Fruit fly (Drosophila melanogaster) whole organism: ENCODE measurements around the gene mRpS24.

ENCODE experiments used
- CG8478 ChIP-seq: fragments of >200 bp; optimal IDR thresholded peaks from 2 replicates; lab custom pipeline; 2018; ENCODE audit warnings: inconsistent platforms
- Dll ChIP-seq: fragments of >200 bp; optimal IDR thresholded peaks from 2 replicates; lab custom pipeline; 2017
- EcR ChIP-seq, 2 experiments: fragments of >200 bp; optimal IDR thresholded peaks; 2 replicates each; lab custom pipeline; 2017; ENCODE audit warnings: missing biosample characterization in 2 of 2, missing genetic modification characterization in 2 of 2, missing genetic modification reagents in 2 of 2
- pan ChIP-seq: fragments of >200 bp; optimal IDR thresholded peaks from 2 replicates; lab custom pipeline; 2017
- psq ChIP-seq: fragments of >200 bp; optimal IDR thresholded peaks from 2 replicates; lab custom pipeline; 2017
- usp ChIP-seq: fragments of >200 bp; optimal IDR thresholded peaks from 2 replicates; lab custom pipeline; 2017; ENCODE audit warnings: missing biosample characterization, missing genetic modification characterization, mixed read lengths

Gene mRpS24

dm6 chr3R:24169362-24169761 lies 6.0 kb upstream of the mRpS24 start, which contains the start of gene CG5510:
TSS of gene CG5510 (minus strand) at chr3R:24169562.
- TF ChIP-seq Dll (lab: Kevin White, UChicago) (no peak), pan (no peak), CG8478 (lab: Kevin White, UChicago) (no peak), usp (GFP tag; lab: Kevin White, UChicago) (no peak), psq (no peak), EcR (GFP tag; optimal IDR thresholded peaks at IDR 0.05; lab: Kevin White, UChicago) (no peak)

dm6 chr3R:24163556-24164022 lies 244 bp upstream of the mRpS24 start, which contains the start of gene Apc2:
TSS of gene Apc2 (plus strand) at chr3R:24163966.
- no peak for TF ChIP-seq psq
- TF ChIP-seq CG8478 (lab: Kevin White, UChicago) = no peak
- no peak for TF ChIP-seq pan
- no peak for TF ChIP-seq EcR (GFP tag; optimal IDR thresholded peaks at IDR 0.05; lab: Kevin White, UChicago)
- no peak for TF ChIP-seq usp (GFP tag; lab: Kevin White, UChicago)
- TF ChIP-seq Dll (lab: Kevin White, UChicago) = no peak

dm6 chr3R:24161173-24161811 lies 2.1 kb downstream of the mRpS24 start, which contains the start of the genes Myo95E and TBC1d7:
TSS of gene Myo95E (minus strand) at chr3R:24161498.
TSS of gene TBC1d7 (plus strand) at chr3R:24161727.
- no peak for TF ChIP-seq usp (GFP tag; lab: Kevin White, UChicago)
- TF ChIP-seq psq = no peak
- no peak for TF ChIP-seq Dll (lab: Kevin White, UChicago)
- TF ChIP-seq CG8478 (lab: Kevin White, UChicago) = no peak
- peak; percentile 69 for TF ChIP-seq pan

dm6 chr3R:24151924-24152809 lies 11.2 kb downstream of the mRpS24 start, which contains the start of the genes p38a and CG6178:
TSS of gene p38a (minus strand) at chr3R:24152321.
TSS of gene CG6178 (plus strand) at chr3R:24152347.
- TF ChIP-seq EcR (GFP tag; optimal IDR thresholded peaks at IDR 0.05; lab: Kevin White, UChicago) (no peak), CG8478 (lab: Kevin White, UChicago) (no peak), pan (no peak), psq (no peak), usp (GFP tag; lab: Kevin White, UChicago) (no peak), Dll (lab: Kevin White, UChicago) (no peak)

- no peak for TF ChIP-seq pan
- TF ChIP-seq EcR (GFP tag; optimal IDR thresholded peaks at IDR 0.05; lab: Kevin White, UChicago) = no peak
- TF ChIP-seq Dll (lab: Kevin White, UChicago) = no peak
- TF ChIP-seq CG8478 (lab: Kevin White, UChicago) = no peak
- TF ChIP-seq psq = no peak
- TF ChIP-seq usp (GFP tag; lab: Kevin White, UChicago) = no peak
Measured at dm6 chr3R:24150103-24150502, 13.2 kb downstream of the mRpS24 start, which contains the start of gene p38c. TSS of gene p38c (minus strand) at chr3R:24150203.

- TF ChIP-seq Dll (lab: Kevin White, UChicago) (no peak), EcR (GFP tag; optimal IDR thresholded peaks at IDR 0.05; lab: Kevin White, UChicago) (no peak), CG8478 (lab: Kevin White, UChicago) (no peak), usp (GFP tag; lab: Kevin White, UChicago) (no peak), pan (no peak), psq (no peak)
Measured at dm6 chr3R:24148838-24149237, 14.5 kb downstream of the mRpS24 start, which contains the start of gene Slimp. TSS of gene Slimp (minus strand) at chr3R:24148967.

- TF ChIP-seq psq (no peak), Dll (lab: Kevin White, UChicago) (no peak), pan (no peak), usp (GFP tag; lab: Kevin White, UChicago) (no peak), EcR (GFP tag; optimal IDR thresholded peaks at IDR 0.05; lab: Kevin White, UChicago) (no peak), CG8478 (lab: Kevin White, UChicago) (no peak)
Measured at dm6 chr3R:24144542-24144941, 18.8 kb downstream of the mRpS24 start.

- TF ChIP-seq pan (no peak), psq (no peak), CG8478 (lab: Kevin White, UChicago) (no peak), EcR (GFP tag; optimal IDR thresholded peaks at IDR 0.05; lab: Kevin White, UChicago) (no peak), Dll (lab: Kevin White, UChicago) (no peak), usp (GFP tag; lab: Kevin White, UChicago) (no peak)
Measured at dm6 chr3R:24143779-24144178, 19.6 kb downstream of the mRpS24 start.

dm6 chr3R:24143372-24143771 lies 20.0 kb downstream of the mRpS24 start:
- TF ChIP-seq Dll (lab: Kevin White, UChicago) (peak; percentile 55), pan (no peak)

dm6 chr3R:24142971-24143370 lies 20.4 kb downstream of the mRpS24 start:
- TF ChIP-seq usp (GFP tag; lab: Kevin White, UChicago) = no peak
- no peak for TF ChIP-seq EcR (GFP tag; optimal IDR thresholded peaks at IDR 0.05; lab: Kevin White, UChicago)
- TF ChIP-seq pan = no peak
- no peak for TF ChIP-seq CG8478 (lab: Kevin White, UChicago)
- TF ChIP-seq psq = no peak
- TF ChIP-seq Dll (lab: Kevin White, UChicago) = no peak

- TF ChIP-seq CG8478 (lab: Kevin White, UChicago) = no peak
- peak; percentile 73 for TF ChIP-seq Dll (lab: Kevin White, UChicago)
Measured at dm6 chr3R:24141013-24141592, 22.2 kb downstream of the mRpS24 start, which contains the start of gene Kal1. TSS of gene Kal1 (plus strand) at chr3R:24141395.
